Worm (Caenorhabditis elegans): Measurements from ENCODE around the gene lron-15.

The lron-15 gene

ce11 chrII:6568707-6569106, 24.0 kb upstream of the lron-15 start, which contains the start of gene sra-27:
TSS of gene sra-27 (plus strand) at chrII:6569007.
- TF ChIP-seq B0019.2 (GFP tag; conservative IDR thresholded peaks at IDR 0.05) (no peak), K11D2.4 (GFP tag; IDR thresholded peaks at IDR 0.05) (no peak)

ce11 chrII:6566628-6567180, 22.0 kb upstream of the lron-15 start, which contains the start of the genes F18C5.5 and F18C5.9:
TSS of gene F18C5.5 (minus strand) at chrII:6566728.
TSS of gene F18C5.9 (plus strand) at chrII:6567130.
- TF ChIP-seq cebp-2 (GFP tag; IDR thresholded peaks at IDR 0.05) = no peak

- TF ChIP-seq die-1 (tag; optimal IDR thresholded peaks at IDR 0.05) = peak; percentile 64
- no peak for TF ChIP-seq mes-4 (tag; optimal IDR thresholded peaks at IDR 0.05)
- TF ChIP-seq madf-3 (GFP tag; IDR thresholded peaks at IDR 0.05) = no peak
- no peak for TF ChIP-seq nhr-120 (GFP tag; IDR thresholded peaks at IDR 0.05)
- TF ChIP-seq lir-1 (GFP tag; conservative IDR thresholded peaks at IDR 0.05) = 0 out of 2 replicates have a peak, but pooled peaks have one; percentile 14
- TF ChIP-seq ztf-28 (GFP tag; IDR thresholded peaks at IDR 0.05) = no peak
- no peak for TF ChIP-seq bed-1 (GFP tag; IDR thresholded peaks at IDR 0.05)
- no peak for TF ChIP-seq gei-17 (GFP tag; optimal IDR thresholded peaks at IDR 0.05)
- no peak for TF ChIP-seq ceh-40 (GFP tag; IDR thresholded peaks at IDR 0.05)
- no peak for TF ChIP-seq hsf-1 (GFP tag; IDR thresholded peaks at IDR 0.05)
- peak; percentile 48; the same call in 1 of the 2 replicates for TF ChIP-seq D2030.7 (GFP tag; IDR thresholded peaks at IDR 0.05)
- peak; percentile 96 for TF ChIP-seq tbp1 (GFP tag; optimal IDR thresholded peaks at IDR 0.05)
- TF ChIP-seq ama-1 (optimal IDR thresholded peaks at IDR 0.05) = no peak
- peak in 1 of 2 experiments; percentile 8 for TF ChIP-seq ama-1 (GFP tag; optimal IDR thresholded peaks at IDR 0.05)
- TF ChIP-seq efl-1 (GFP tag; optimal IDR thresholded peaks at IDR 0.05) = peak; percentile 1
- peak; percentile 33 for TF ChIP-seq snpc-1.3 (tag; optimal IDR thresholded peaks at IDR 0.05; ENCODE audit: insufficient read depth)
- TF ChIP-seq bed-2 (GFP tag; IDR thresholded peaks at IDR 0.05) = no peak
- TF ChIP-seq ztf-6 (GFP tag; IDR thresholded peaks at IDR 0.05) = no peak
- no peak for TF ChIP-seq pha-4 (tag; optimal IDR thresholded peaks at IDR 0.05)
- no peak for TF ChIP-seq hlh-12 (tag; optimal IDR thresholded peaks at IDR 0.05)
- no peak for TF ChIP-seq repo-1 (tag; optimal IDR thresholded peaks at IDR 0.05)
- TF ChIP-seq ztf-22 (GFP tag; optimal IDR thresholded peaks at IDR 0.05) = no peak
- peak; percentile 30 for TF ChIP-seq attf-5 (GFP tag; optimal IDR thresholded peaks at IDR 0.05)
- TF ChIP-seq tbx-9 (tag; optimal IDR thresholded peaks at IDR 0.05; ENCODE audit: borderline replicate concordance) = no peak
- TF ChIP-seq lin-40 (tag; optimal IDR thresholded peaks at IDR 0.05) = no peak
- TF ChIP-seq ceh-27 (GFP tag; optimal IDR thresholded peaks at IDR 0.05) = no peak
- TF ChIP-seq F33H1.4 (GFP tag; IDR thresholded peaks at IDR 0.05) = no peak; the same call in 1 of the 2 replicates
- TF ChIP-seq ets-4 (GFP tag; optimal IDR thresholded peaks at IDR 0.05) = no peak
- TF ChIP-seq somi-1 (GFP tag; optimal IDR thresholded peaks at IDR 0.05) = no peak
- TF ChIP-seq B0261.1 (tag; optimal IDR thresholded peaks at IDR 0.05) = peak; percentile 84
- peak; percentile 15 for TF ChIP-seq nhr-80 (tag; optimal IDR thresholded peaks at IDR 0.05)
- no peak for TF ChIP-seq hmg-20 (GFP tag; IDR thresholded peaks at IDR 0.05)
- TF ChIP-seq T07F8.4 (tag; optimal IDR thresholded peaks at IDR 0.05) = peak; percentile 10
- no peak for TF ChIP-seq unc-62 (GFP tag; optimal IDR thresholded peaks at IDR 0.05)
- 0 out of 2 replicates have a peak, but pooled peaks have one; percentile 19 for TF ChIP-seq C17E4.6 (GFP tag; IDR thresholded peaks at IDR 0.05)
- TF ChIP-seq pbrm-1 (GFP tag; IDR thresholded peaks at IDR 0.05) = peak; percentile 44; the same call in 1 of the 2 replicates
- TF ChIP-seq rcor-1 (GFP tag; IDR thresholded peaks at IDR 0.05) = no peak; the same call in 1 of the 2 replicates
- TF ChIP-seq rpc-1 (optimal IDR thresholded peaks at IDR 0.05) = peak; percentile 55
- peak; percentile 80 for TF ChIP-seq rpc-1 (tag; optimal IDR thresholded peaks at IDR 0.05)
- no peak for TF ChIP-seq F52B5.7 (tag; optimal IDR thresholded peaks at IDR 0.05)
- no peak for TF ChIP-seq F55B11.4 (tag; optimal IDR thresholded peaks at IDR 0.05; ENCODE audit: borderline replicate concordance, insufficient read depth)
- no peak for TF ChIP-seq Y67H2A.10 (GFP tag; conservative IDR thresholded peaks at IDR 0.05)
- no peak for TF ChIP-seq lin-54 (GFP tag; optimal IDR thresholded peaks at IDR 0.05)
Measured at ce11 chrII:6565077-6565476, 20.4 kb upstream of the lron-15 start, which contains the start of gene mpz-3. TSS of gene mpz-3 (minus strand) at chrII:6565396.
